Worm (Caenorhabditis elegans): ENCODE measurements around the gene bath-21.
"Not testable (repeated sequence)": the region's sequence is repeated elsewhere in the genome, so short reads cannot be mapped to it uniquely, and the experiment has no call there.

The bath-21 gene

DNA sequence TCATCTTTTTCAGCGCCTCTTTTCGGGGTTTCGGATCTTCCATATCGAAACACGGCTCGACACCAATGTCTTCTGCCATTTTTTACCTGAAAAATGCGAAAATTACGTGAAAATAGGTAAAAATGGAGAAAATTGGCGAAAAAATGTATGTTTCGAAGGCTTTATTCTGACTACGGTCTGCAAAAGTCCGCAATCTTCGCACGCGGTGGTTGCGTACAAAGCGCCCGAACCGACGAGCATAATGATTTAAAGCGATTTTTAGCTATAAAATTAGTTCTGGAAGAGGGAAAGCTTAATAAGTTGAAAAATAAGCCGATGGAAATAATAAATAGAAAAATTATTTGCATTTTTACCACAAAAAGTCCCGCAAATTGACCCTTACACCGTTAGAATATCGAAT, 32.6 kb upstream of the bath-21 start, which contains the start of gene F07E5.5:
Gene F07E5.5 (minus strand): TSS at position 86 of the 400 bp plus-strand sequence.
- no peak for TF ChIP-seq ztf-16 (tag; optimal IDR thresholded peaks at IDR 0.05)
- TF ChIP-seq ets-4 (tag; optimal IDR thresholded peaks at IDR 0.05), result no peak
- TF ChIP-seq tbx-2 (tag; optimal IDR thresholded peaks at IDR 0.05), result peak; percentile 1
- TF ChIP-seq hlh-15 (tag; optimal IDR thresholded peaks at IDR 0.05), result no peak
- no peak for TF ChIP-seq fax-1 (tag; optimal IDR thresholded peaks at IDR 0.05)
- TF ChIP-seq unc-55 (GFP tag; optimal IDR thresholded peaks at IDR 0.05), result no peak
- TF ChIP-seq nfya-1 (tag; optimal IDR thresholded peaks at IDR 0.05), result peak; percentile 42
- TF ChIP-seq pha-4 (tag; optimal IDR thresholded peaks at IDR 0.05), result no peak
- TF ChIP-seq ceh-24 (tag; optimal IDR thresholded peaks at IDR 0.05), result no peak
- peak; percentile 20 for TF ChIP-seq unc-42 (tag; optimal IDR thresholded peaks at IDR 0.05)
- TF ChIP-seq unc-86 (tag; optimal IDR thresholded peaks at IDR 0.05), result no peak

ce11 chrII:2051372-2051771, 24.9 kb upstream of the bath-21 start, which contains the start of gene fbxb-35:
Gene fbxb-35, plus strand, starts transcription at chrII:2051672.
- TF ChIP-seq ceh-2 (tag; optimal IDR thresholded peaks at IDR 0.05) (no peak), ahr-1 (tag; optimal IDR thresholded peaks at IDR 0.05) (no peak), dve-1 (tag; optimal IDR thresholded peaks at IDR 0.05) (no peak), pat-9 (tag; optimal IDR thresholded peaks at IDR 0.05) (no peak), che-1 (tag; optimal IDR thresholded peaks at IDR 0.05) (no peak), Y22D7AL.16 (tag; optimal IDR thresholded peaks at IDR 0.05) (no peak), ceh-19 (GFP tag; optimal IDR thresholded peaks at IDR 0.05) (no peak), pros-1 (tag; optimal IDR thresholded peaks at IDR 0.05) (no peak), K02D7.2 (tag; optimal IDR thresholded peaks at IDR 0.05) (no peak), ceh-22 (tag; optimal IDR thresholded peaks at IDR 0.05) (no peak), C38D4.7 (GFP tag; optimal IDR thresholded peaks at IDR 0.05) (no peak)

DNA sequence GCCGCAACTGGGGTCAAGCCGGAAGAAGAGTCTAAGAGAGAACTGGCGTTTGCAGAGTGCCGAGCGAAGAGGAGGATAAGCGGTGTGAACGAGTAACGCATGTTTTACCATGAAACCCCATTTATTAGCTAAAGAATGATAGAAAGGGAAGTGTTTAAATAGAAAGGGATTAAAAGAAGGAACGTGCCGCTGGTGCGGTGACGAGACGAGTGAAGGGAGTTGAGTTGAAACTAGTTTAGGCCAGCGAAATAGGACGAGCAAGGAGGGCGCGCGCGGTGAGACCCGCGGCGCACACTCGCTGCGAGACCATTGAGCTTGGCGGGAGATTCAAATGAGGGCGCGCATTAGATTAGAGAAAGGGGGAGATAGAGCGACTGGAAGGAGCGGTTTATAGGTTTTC, 20.1 kb upstream of the bath-21 start, which contains the start of gene math-1:
Gene math-1 (minus strand): TSS at position 101 of the 400 bp plus-strand sequence.
- not testable (repeated sequence) for TF ChIP-seq pha-2, ceh-2, K02D7.2 (tag; optimal IDR thresholded peaks at IDR 0.05)

ce11 chrII:2045505-2045904, 19.1 kb upstream of the bath-21 start, which contains the start of gene bath-24:
Gene bath-24, minus strand, starts transcription at chrII:2045605.
- TF ChIP-seq ama-1 (optimal IDR thresholded peaks at IDR 0.05) (no peak), ztf-16 (tag; optimal IDR thresholded peaks at IDR 0.05) (no peak), mec-3 (tag; optimal IDR thresholded peaks at IDR 0.05; ENCODE audit: borderline replicate concordance) (no peak), Y22D7AL.16 (tag; optimal IDR thresholded peaks at IDR 0.05) (no peak), ets-4 (tag; optimal IDR thresholded peaks at IDR 0.05) (no peak), ceh-24 (tag; optimal IDR thresholded peaks at IDR 0.05) (no peak), ceh-31 (tag; optimal IDR thresholded peaks at IDR 0.05) (no peak), eyg-1 (tag; optimal IDR thresholded peaks at IDR 0.05) (no peak), ceh-9 (tag; optimal IDR thresholded peaks at IDR 0.05) (no peak), hlh-30 (tag; optimal IDR thresholded peaks at IDR 0.05; ENCODE audit: insufficient read depth) (no peak)

DNA sequence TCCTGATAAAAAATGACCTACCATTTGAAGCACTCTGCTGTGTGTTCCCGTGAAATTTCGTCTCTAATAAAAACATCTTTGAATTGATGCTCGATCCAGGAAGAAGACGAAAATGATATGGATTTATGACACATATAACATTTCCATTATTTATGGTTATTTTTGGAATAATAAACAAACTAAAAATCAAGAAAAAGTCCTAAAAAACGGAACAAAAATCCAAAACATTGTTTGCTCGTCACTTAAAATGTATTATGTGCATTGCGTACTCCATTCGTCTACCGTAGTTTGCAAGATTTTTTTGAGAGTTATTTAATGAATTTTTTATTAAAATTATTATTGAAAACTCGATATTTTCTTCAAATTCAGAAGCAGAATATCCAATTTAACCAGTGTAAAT, 16.0 kb upstream of the bath-21 start, which contains the start of gene bath-20:
Gene bath-20 (minus strand): TSS at position 101 of the 400 bp plus-strand sequence.
- TF ChIP-seq ceh-14 (tag; optimal IDR thresholded peaks at IDR 0.05) (no peak), ceh-2 (tag; optimal IDR thresholded peaks at IDR 0.05) (no peak), unc-42 (tag; optimal IDR thresholded peaks at IDR 0.05) (no peak), pat-9 (tag; optimal IDR thresholded peaks at IDR 0.05) (no peak), mec-3 (tag; optimal IDR thresholded peaks at IDR 0.05; ENCODE audit: borderline replicate concordance) (no peak), rnt-1 (tag; optimal IDR thresholded peaks at IDR 0.05) (no peak), unc-86 (tag; optimal IDR thresholded peaks at IDR 0.05) (no peak), C08G9.2 (tag; optimal IDR thresholded peaks at IDR 0.05) (no peak), pag-3 (tag; optimal IDR thresholded peaks at IDR 0.05; ENCODE audit: borderline replicate concordance) (no peak), nhr-232 (tag; optimal IDR thresholded peaks at IDR 0.05) (no peak), dve-1 (tag; optimal IDR thresholded peaks at IDR 0.05) (no peak), unc-3 (GFP tag; conservative IDR thresholded peaks at IDR 0.05) (no peak), unc-3 (tag; optimal IDR thresholded peaks at IDR 0.05) (no peak), ceh-9 (tag; optimal IDR thresholded peaks at IDR 0.05) (no peak), fkh-6 (tag; optimal IDR thresholded peaks at IDR 0.05) (no peak), madf-2 (tag; optimal IDR thresholded peaks at IDR 0.05) (no peak), ahr-1 (tag; optimal IDR thresholded peaks at IDR 0.05) (no peak), Y22D7AL.16 (tag; optimal IDR thresholded peaks at IDR 0.05) (no peak), ttx-3 (tag; optimal IDR thresholded peaks at IDR 0.05) (no peak), zip-5 (tag; optimal IDR thresholded peaks at IDR 0.05) (no peak), sox-2 (GFP tag; IDR thresholded peaks at IDR 0.05) (no peak)
